Fruit fly (Drosophila melanogaster) whole organism, embryonic: Measurements from ENCODE around the gene COX5B.
A peak's percentile ranks its signal among the peaks of the same experiment; 100 is the strongest.

Source experiments
- BtbVII ChIP-seq: fragments of 200-800 bp; sonication (Bioruptor generic); optimal IDR thresholded peaks from 3 replicates; lab custom pipeline; 2017; ENCODE audit warnings: missing biosample characterization, mild to moderate bottlenecking, missing genetic modification characterization
- Bteb2 ChIP-seq: fragments of 200-800 bp; sonication (Bioruptor generic); optimal IDR thresholded peaks from 2 replicates; lab custom pipeline; 2016; ENCODE audit warnings: missing biosample characterization, missing genetic modification characterization
- CG10543 ChIP-seq: fragments of 200-800 bp; sonication (Bioruptor generic); optimal IDR thresholded peaks from 3 replicates; lab custom pipeline; 2017; ENCODE audit warnings: missing biosample characterization, mild to moderate bottlenecking, missing genetic modification characterization, moderate library complexity
- CG11093 ChIP-seq: fragments of 200-800 bp; sonication (Bioruptor generic); IDR thresholded peaks from 3 replicates; pipeline ENCODE4 v1.3.6; 2022; ENCODE audit warnings: missing biosample characterization, missing genetic modification characterization
- CG12155 ChIP-seq: fragments of 200-800 bp; sonication (Bioruptor generic); optimal IDR thresholded peaks from 3 replicates; lab custom pipeline; 2016; ENCODE audit warnings: missing biosample characterization, missing genetic modification characterization
- CG12299 ChIP-seq: fragments of 200-800 bp; sonication (Bioruptor generic); optimal IDR thresholded peaks from 2 replicates; lab custom pipeline; 2018; ENCODE audit warnings: missing biosample characterization, mild to moderate bottlenecking, missing genetic modification characterization
- CG14860 ChIP-seq: fragments of 200-800 bp; sonication (Bioruptor generic); IDR thresholded peaks from 3 replicates; pipeline ENCODE4 v1.3.6; 2022; ENCODE audit warnings: missing biosample characterization, missing genetic modification characterization; ENCODE audit not compliant: partially characterized antibody
- CG15514 ChIP-seq: fragments of 200-800 bp; sonication (Bioruptor generic); optimal IDR thresholded peaks from 3 replicates; lab custom pipeline; 2017; ENCODE audit warnings: missing biosample characterization, missing genetic modification characterization, mild to moderate bottlenecking, moderate library complexity, missing genetic modification reagents
- CG15696 ChIP-seq: fragments of 200-800 bp; sonication (Bioruptor generic); optimal IDR thresholded peaks from 2 replicates; lab custom pipeline; 2019; ENCODE audit warnings: missing biosample characterization, mild to moderate bottlenecking, missing genetic modification characterization, moderate library complexity
- CG17912 ChIP-seq: fragments of 200-800 bp; sonication (Bioruptor generic); optimal IDR thresholded peaks from 2 replicates; lab custom pipeline; 2018; ENCODE audit warnings: missing biosample characterization, mild to moderate bottlenecking, missing genetic modification characterization
- CG18619 ChIP-seq: fragments of 200-800 bp; sonication (Bioruptor generic); optimal IDR thresholded peaks from 3 replicates; lab custom pipeline; 2017; ENCODE audit warnings: missing biosample characterization, mild to moderate bottlenecking, missing genetic modification characterization
- CG2120 ChIP-seq: fragments of 200-800 bp; sonication (Bioruptor generic); optimal IDR thresholded peaks from 3 replicates; lab custom pipeline; 2016; ENCODE audit warnings: missing biosample characterization, missing genetic modification characterization
- CG31224 ChIP-seq: fragments of 200-800 bp; sonication (Bioruptor generic); IDR thresholded peaks from 2 replicates; pipeline ENCODE4 v1.3.6; 2022; ENCODE audit warnings: missing biosample characterization, missing genetic modification characterization
- CG32767 ChIP-seq: fragments of 200-800 bp; sonication (Bioruptor generic); IDR thresholded peaks from 2 replicates; pipeline ENCODE4 v1.3.6; 2022; ENCODE audit warnings: missing biosample characterization, missing genetic modification characterization
- CG4854 ChIP-seq: fragments of 200-800 bp; sonication (Bioruptor generic); optimal IDR thresholded peaks from 2 replicates; lab custom pipeline; 2016; ENCODE audit warnings: missing biosample characterization, missing genetic modification characterization, inconsistent platforms
- CG5180 ChIP-seq: fragments of 200-800 bp; sonication (Bioruptor generic); optimal IDR thresholded peaks from 3 replicates; lab custom pipeline; 2017; ENCODE audit warnings: missing biosample characterization, missing genetic modification characterization, mild to moderate bottlenecking, moderate library complexity, missing genetic modification reagents
- CG6254 ChIP-seq: fragments of 200-800 bp; sonication (Bioruptor generic); optimal IDR thresholded peaks from 3 replicates; lab custom pipeline; 2017; ENCODE audit warnings: mild to moderate bottlenecking, missing biosample characterization, missing genetic modification reagents, missing genetic modification characterization
- CG6689 ChIP-seq: fragments of 200-800 bp; sonication (Bioruptor generic); IDR thresholded peaks from 2 replicates; pipeline ENCODE4 v1.3.6; 2022; ENCODE audit warnings: missing biosample characterization, missing genetic modification characterization
- CG9797 ChIP-seq: fragments of 200-800 bp; sonication (Bioruptor generic); optimal IDR thresholded peaks from 3 replicates; lab custom pipeline; 2018; ENCODE audit warnings: missing biosample characterization, mild to moderate bottlenecking, missing genetic modification characterization
- CkIIα-i1 ChIP-seq: fragments of 200-800 bp; sonication (Bioruptor generic); IDR thresholded peaks from 2 replicates; pipeline ENCODE4 v1.3.6; 2022; ENCODE audit warnings: missing biosample characterization, missing genetic modification characterization
- Doc2 ChIP-seq: fragments of 200-800 bp; sonication (Bioruptor generic); IDR thresholded peaks from 2 replicates; pipeline ENCODE4 v1.3.6; 2022; ENCODE audit warnings: missing biosample characterization, missing genetic modification characterization
- Doc3 ChIP-seq: fragments of 200-800 bp; sonication (Bioruptor generic); IDR thresholded peaks from 3 replicates; pipeline ENCODE4 v1.3.6; 2022; ENCODE audit warnings: missing biosample characterization, missing genetic modification characterization; ENCODE audit not compliant: partially characterized antibody
- Eip74EF ChIP-seq, 2 experiments: fragments of 200-800 bp in 1 of 2; fragments of >200 bp in 1 of 2; sonication (Bioruptor generic) in 1 of 2; optimal IDR thresholded peaks; 2 replicates each; lab custom pipeline; 2017 to 2019; ENCODE audit warnings: missing biosample characterization in 2 of 2, missing genetic modification characterization in 2 of 2, mild to moderate bottlenecking in 1 of 2, moderate library complexity in 1 of 2
- Fer2 ChIP-seq: fragments of 200-800 bp; sonication (Bioruptor generic); optimal IDR thresholded peaks from 2 replicates; lab custom pipeline; 2018; ENCODE audit warnings: missing biosample characterization, mild to moderate bottlenecking, missing genetic modification characterization, moderate library complexity
- MESR4 ChIP-seq: fragments of 200-800 bp; sonication (Bioruptor generic); optimal IDR thresholded peaks from 2 replicates; lab custom pipeline; 2018; ENCODE audit warnings: missing biosample characterization, mild to moderate bottlenecking, missing genetic modification characterization, moderate library complexity
- Max ChIP-seq: fragments of 200-800 bp; sonication (Bioruptor generic); optimal IDR thresholded peaks from 2 replicates; lab custom pipeline; 2016; ENCODE audit warnings: missing biosample characterization, mild to moderate bottlenecking, missing genetic modification characterization
- Optix ChIP-seq: fragments of 200-800 bp; sonication (Bioruptor generic); IDR thresholded peaks from 3 replicates; pipeline ENCODE4 v1.3.6; 2022; ENCODE audit warnings: missing biosample characterization, missing genetic modification characterization
- Usf ChIP-seq: fragments of 200-800 bp; sonication (Bioruptor generic); optimal IDR thresholded peaks from 2 replicates; lab custom pipeline; 2017; ENCODE audit warnings: missing genotype, missing biosample characterization, missing genetic modification characterization
- ato ChIP-seq: fragments of 200-800 bp; sonication (Bioruptor generic); IDR thresholded peaks from 2 replicates; pipeline ENCODE4 v1.3.6; 2022; ENCODE audit warnings: missing biosample characterization, missing genetic modification characterization; ENCODE audit not compliant: partially characterized antibody
- bsh ChIP-seq, 2 experiments: fragments of 200-800 bp; sonication (Bioruptor generic); optimal IDR thresholded peaks; 2 replicates each; lab custom pipeline; 2017 to 2018; ENCODE audit warnings: mild to moderate bottlenecking in 2 of 2, missing biosample characterization in 2 of 2, missing genetic modification characterization in 2 of 2, moderate library complexity in 1 of 2
- btn ChIP-seq: fragments of 200-800 bp; sonication (Bioruptor generic); optimal IDR thresholded peaks from 2 replicates; lab custom pipeline; 2016; ENCODE audit warnings: missing biosample characterization, missing genetic modification characterization
- caup ChIP-seq: fragments of 200-800 bp; sonication (Bioruptor generic); optimal IDR thresholded peaks from 3 replicates; lab custom pipeline; 2017; ENCODE audit warnings: missing biosample characterization, mild to moderate bottlenecking, missing genetic modification characterization, moderate library complexity; ENCODE audit not compliant: severe bottlenecking
- cg ChIP-seq: fragments of 200-800 bp; sonication (Bioruptor generic); optimal IDR thresholded peaks from 3 replicates; lab custom pipeline; 2019; ENCODE audit warnings: missing biosample characterization, mild to moderate bottlenecking, missing genetic modification characterization, moderate library complexity
- fd96Cb ChIP-seq: fragments of 200-800 bp; sonication (Bioruptor generic); optimal IDR thresholded peaks from 2 replicates; lab custom pipeline; 2018; ENCODE audit warnings: missing biosample characterization, mild to moderate bottlenecking, missing genetic modification characterization, moderate library complexity
- grn ChIP-seq: fragments of 200-800 bp; sonication (Bioruptor generic); optimal IDR thresholded peaks from 3 replicates; lab custom pipeline; 2017; ENCODE audit warnings: missing biosample characterization, missing genetic modification characterization
- her ChIP-seq: fragments of 200-800 bp; sonication (Bioruptor generic); optimal IDR thresholded peaks from 2 replicates; lab custom pipeline; 2016; ENCODE audit warnings: missing biosample characterization, missing genetic modification characterization
- inv ChIP-seq: fragments of 200-800 bp; sonication (Bioruptor generic); IDR thresholded peaks from 2 replicates; pipeline ENCODE4 v1.3.6; 2022; ENCODE audit warnings: missing biosample characterization, missing genetic modification characterization; ENCODE audit not compliant: partially characterized antibody
- lmd ChIP-seq: fragments of 200-800 bp; sonication (Bioruptor generic); IDR thresholded peaks from 2 replicates; pipeline ENCODE4 v1.3.6; 2022; ENCODE audit warnings: missing biosample characterization, missing genetic modification characterization
- maf-S ChIP-seq: fragments of 200-800 bp; sonication (Bioruptor generic); optimal IDR thresholded peaks from 2 replicates; lab custom pipeline; 2016; ENCODE audit warnings: missing biosample characterization, missing genetic modification characterization
- prd ChIP-seq, 3 experiments: fragments of >200 bp in 2 of 3; fragments of 200-800 bp in 1 of 3; sonication (Bioruptor generic) in 1 of 3; optimal IDR thresholded peaks in 2 of 3; IDR thresholded peaks in 1 of 3; 2 replicates in 2 of 3; 3 replicates in 1 of 3; pipeline versions ENCODE4 v1.3.6 to Lab custom; 2017 to 2022; ENCODE audit warnings: missing biosample characterization in 1 of 3, missing genetic modification characterization in 1 of 3
- row ChIP-seq: fragments of 200-800 bp; sonication (Bioruptor generic); IDR thresholded peaks from 3 replicates; pipeline ENCODE4 v1.3.6; 2022; ENCODE audit warnings: missing biosample characterization, missing genetic modification characterization
- salm ChIP-seq: fragments of 200-800 bp; sonication (Bioruptor generic); optimal IDR thresholded peaks from 2 replicates; lab custom pipeline; 2018; ENCODE audit warnings: missing biosample characterization, mild to moderate bottlenecking, missing genetic modification characterization
- sd ChIP-seq: fragments of 200-800 bp; sonication (Bioruptor generic); optimal IDR thresholded peaks from 3 replicates; lab custom pipeline; 2018; ENCODE audit warnings: missing biosample characterization, mild to moderate bottlenecking, missing genetic modification characterization, moderate library complexity
- slou ChIP-seq: fragments of 200-800 bp; sonication (Bioruptor generic); optimal IDR thresholded peaks from 3 replicates; lab custom pipeline; 2016; ENCODE audit warnings: missing biosample characterization, missing genetic modification characterization
- tin ChIP-seq: fragments of 200-800 bp; sonication (Bioruptor generic); optimal IDR thresholded peaks from 3 replicates; lab custom pipeline; 2016; ENCODE audit warnings: missing biosample characterization, missing genetic modification characterization
- tll ChIP-seq, 2 experiments: fragments of 200-800 bp in 1 of 2; fragments of >200 bp in 1 of 2; sonication (Bioruptor generic) in 1 of 2; optimal IDR thresholded peaks; 2 replicates each; lab custom pipeline; 2017 to 2019; ENCODE audit warnings: missing biosample characterization in 2 of 2, missing genetic modification characterization in 2 of 2, mild to moderate bottlenecking in 1 of 2, moderate library complexity in 1 of 2
- unpg ChIP-seq: fragments of 200-800 bp; sonication (Bioruptor generic); optimal IDR thresholded peaks from 3 replicates; lab custom pipeline; 2018; ENCODE audit warnings: missing biosample characterization, mild to moderate bottlenecking, missing genetic modification characterization, moderate library complexity
- zfh1 ChIP-seq: fragments of 200-800 bp; sonication (Bioruptor generic); IDR thresholded peaks from 3 replicates; pipeline ENCODE4 v1.3.6; 2022; ENCODE audit warnings: missing biosample characterization, missing genetic modification characterization

The COX5B gene

DNA sequence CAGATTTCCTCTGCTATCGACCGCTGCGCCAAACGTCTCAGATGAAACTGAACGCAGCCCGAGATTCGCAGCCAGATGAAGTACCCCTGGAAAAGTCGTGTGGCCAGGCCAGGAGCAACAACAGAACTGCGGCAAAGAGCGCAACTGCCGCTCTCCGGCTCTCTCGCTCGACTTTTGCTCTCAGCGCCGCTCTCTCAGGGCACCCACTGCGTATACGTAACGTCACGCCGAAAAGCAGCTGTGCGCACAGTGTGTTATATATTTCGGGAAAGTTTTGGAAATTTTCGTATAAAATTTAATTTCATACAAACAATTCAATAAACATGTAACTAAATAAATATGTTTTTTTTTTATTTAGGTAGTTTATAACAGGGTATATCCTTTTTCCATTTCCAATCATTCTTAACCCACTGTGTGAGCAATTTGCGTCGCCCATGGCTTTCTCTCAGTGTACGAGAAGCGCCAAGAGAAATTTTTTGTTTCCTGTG, 43.5 kb downstream of the COX5B start, which contains the start of gene Dpp10 (continued):
- TF ChIP-seq CG14860 (0 out of 3 replicates have a peak, but pooled peaks have one; percentile 14), fd96Cb (tag; lab: Kevin White, UChicago) (peak; percentile 77), Eip74EF (GFP tag; optimal IDR thresholded peaks at IDR 0.05; lab: Kevin White, UChicago) (peak in 1 of 2 experiments; percentile 63), salm (tag; lab: Kevin White, UChicago) (peak; percentile 60), CG10543 (GFP tag; lab: Kevin White, UChicago) (peak; percentile 94), Bteb2 (GFP tag; lab: Kevin White, UChicago) (peak; percentile 91), tll (GFP tag; optimal IDR thresholded peaks at IDR 0.05; lab: Kevin White, UChicago) (no peak), ato (GFP tag; lab: Robert Waterston, UW) (no peak), CG12155 (peak; percentile 83), CG18619 (GFP tag; lab: Kevin White, UChicago) (peak; percentile 88), prd (optimal IDR thresholded peaks at IDR 0.05; lab: Kevin White, UChicago) (no peak), prd (GFP tag; IDR thresholded peaks at IDR 0.05; lab: Robert Waterston, UW) (peak; percentile 95), row (GFP tag; lab: Robert Waterston, UW) (peak; percentile 98), inv (GFP tag; lab: Robert Waterston, UW) (no peak; the same call in 1 of the 2 replicates), her (GFP tag; lab: Kevin White, UChicago) (peak; percentile 80), CG6254 (GFP tag; lab: Kevin White, UChicago) (peak; percentile 27), lmd (GFP tag; lab: Robert Waterston, UW) (peak; percentile 95), MESR4 (GFP tag; lab: Kevin White, UChicago) (peak; percentile 15), sd (tag; lab: Kevin White, UChicago) (peak; percentile 73), unpg (peak; percentile 88), Fer2 (peak; percentile 86), tin (peak; percentile 83), Max (GFP tag; lab: Kevin White, UChicago) (peak; percentile 83), CG2120 (GFP tag; lab: Kevin White, UChicago) (peak; percentile 98), CG11093 (GFP tag; lab: Robert Waterston, UW) (peak; percentile 91), CG5180 (GFP tag; lab: Kevin White, UChicago) (peak; percentile 74), CkIIα-i1 (GFP tag; lab: Robert Waterston, UW) (peak; percentile 81), Optix (peak; percentile 90), Doc2 (GFP tag; lab: Robert Waterston, UW) (peak; percentile 87), CG4854 (peak; percentile 87), slou (GFP tag; lab: Kevin White, UChicago) (peak; percentile 87), CG9797 (GFP tag; lab: Kevin White, UChicago) (no peak), zfh1 (GFP tag; lab: Robert Waterston, UW) (peak; percentile 85), btn (GFP tag; lab: Kevin White, UChicago) (peak; percentile 37), CG17912 (GFP tag; lab: Kevin White, UChicago) (peak; percentile 4), CG6689 (GFP tag; lab: Robert Waterston, UW) (peak; percentile 94), CG32767 (GFP tag; lab: Robert Waterston, UW) (peak; percentile 95), grn (peak; percentile 15), Doc3 (GFP tag; lab: Robert Waterston, UW) (no peak), CG12299 (tag; lab: Kevin White, UChicago) (peak; percentile 88), CG15514 (GFP tag; lab: Kevin White, UChicago) (peak; percentile 85), cg (GFP tag; lab: Kevin White, UChicago) (no peak), CG15696 (peak; percentile 68), bsh (GFP tag; optimal IDR thresholded peaks at IDR 0.05; lab: Kevin White, UChicago) (no peak), BtbVII (GFP tag; lab: Kevin White, UChicago) (peak; percentile 91), maf-S (GFP tag; lab: Kevin White, UChicago) (peak; percentile 77), Usf (GFP tag; lab: Kevin White, UChicago) (peak; percentile 41), caup (GFP tag; lab: Kevin White, UChicago) (peak; percentile 92), CG31224 (GFP tag; lab: Robert Waterston, UW) (peak; percentile 91)
